Worm (Caenorhabditis elegans): Measurements from ENCODE around the gene srab-4.

Gene srab-4

ce11 chrV:7007307-7007706 is 3.4 kb downstream of the srab-4 start, which contains the start of gene drd-10:
Gene drd-10, plus strand, starts transcription at chrV:7007607.
- TF ChIP-seq unc-62 (GFP tag; optimal IDR thresholded peaks at IDR 0.05) = no peak

DNA sequence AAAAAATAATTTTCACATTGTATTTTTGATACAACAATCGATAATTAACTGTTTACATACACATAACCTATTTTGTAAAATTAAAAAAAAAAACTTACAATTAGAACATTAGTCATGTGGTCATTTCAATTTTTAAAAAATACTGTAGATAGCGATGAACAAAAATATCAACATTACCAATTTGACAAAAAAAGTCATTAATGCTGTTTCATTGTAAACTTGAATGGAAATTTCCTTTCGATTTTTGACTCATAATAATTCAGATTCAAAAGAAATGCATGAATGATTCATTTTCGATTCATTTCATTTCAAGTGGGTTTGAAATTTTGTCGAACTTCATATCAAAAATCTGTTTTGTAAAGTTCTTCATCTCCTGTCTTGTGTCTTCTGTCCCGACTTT is 5.5 kb downstream of the srab-4 start, which contains the start of gene C33G8.2:
Gene C33G8.2 (plus strand): TSS at position 301 of the 400 bp plus-strand sequence.
- no peak for TF ChIP-seq unc-62 (GFP tag; optimal IDR thresholded peaks at IDR 0.05)

DNA sequence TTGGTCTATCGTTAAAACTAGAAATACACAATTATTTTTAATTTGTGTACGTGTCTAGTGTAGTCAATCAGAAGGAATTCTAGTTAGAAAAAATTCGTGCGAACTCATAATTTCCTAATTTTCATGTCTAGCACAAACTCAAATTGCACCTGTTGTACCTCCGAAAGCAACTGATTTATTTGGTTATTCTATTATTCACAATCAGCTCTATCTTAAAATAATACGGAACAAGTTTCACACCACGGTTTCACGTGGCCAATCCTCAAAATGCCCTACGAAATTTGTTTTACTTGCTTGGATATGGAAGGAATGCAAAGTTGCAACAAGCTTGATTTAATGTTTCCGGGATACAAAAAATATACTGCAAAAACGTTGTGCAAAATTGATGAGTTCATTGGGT is 8.7 kb downstream of the srab-4 start, which contains the start of gene srw-127:
Gene srw-127 (plus strand): TSS at position 301 of the 400 bp plus-strand sequence.
- no peak for TF ChIP-seq unc-62 (GFP tag; optimal IDR thresholded peaks at IDR 0.05)

DNA sequence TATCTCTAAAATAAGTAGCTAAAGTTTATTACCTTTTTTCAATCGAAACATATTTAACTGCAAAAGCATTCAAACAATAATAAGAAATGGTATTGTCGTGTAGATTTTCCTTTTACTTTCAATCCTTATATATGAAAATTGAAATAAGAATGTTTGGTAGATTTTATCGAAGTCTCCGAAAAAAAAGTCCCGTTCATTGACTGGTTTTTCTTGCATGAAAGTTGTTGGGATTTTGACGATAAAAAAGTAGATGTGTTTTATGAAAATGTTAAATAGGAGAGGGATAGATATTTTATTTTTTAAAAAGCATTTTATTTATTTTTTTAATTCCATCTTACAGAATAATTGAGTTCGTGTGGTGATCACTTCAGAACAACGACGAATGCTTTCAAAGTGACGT is 11.9 kb downstream of the srab-4 start, which contains the start of gene C33G8.13:
Gene C33G8.13 (minus strand): TSS at position 101 of the 400 bp plus-strand sequence.
- no peak for TF ChIP-seq unc-62 (GFP tag; optimal IDR thresholded peaks at IDR 0.05)

- no peak for TF ChIP-seq unc-62 (GFP tag; optimal IDR thresholded peaks at IDR 0.05)
Measured at ce11 chrV:7017059-7017458, 13.1 kb downstream of the srab-4 start, which contains the start of gene srsx-32. Gene srsx-32, plus strand, starts transcription at chrV:7017359.

DNA sequence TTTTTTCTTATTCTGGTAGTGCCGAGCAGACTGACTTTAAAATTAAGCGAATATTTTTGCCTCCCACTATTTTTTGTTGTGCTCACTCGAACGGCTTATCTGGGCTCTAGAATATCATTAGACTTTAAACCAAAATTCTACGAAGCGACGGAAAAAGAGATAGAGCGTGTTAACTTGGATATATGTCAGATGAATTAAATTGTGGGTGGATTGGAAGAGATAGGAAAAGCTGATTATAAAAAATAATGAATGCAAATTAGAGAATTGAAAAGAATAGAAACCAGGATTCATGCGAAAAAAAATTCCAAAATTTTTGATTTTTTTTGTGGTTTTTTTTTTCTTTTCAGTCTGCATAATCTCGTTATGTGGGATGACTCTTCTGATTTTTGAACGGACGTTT is 17.8 kb downstream of the srab-4 start, which contains the start of gene F20A1.4:
Gene F20A1.4 (minus strand): TSS at position 101 of the 400 bp plus-strand sequence.
- TF ChIP-seq unc-62 (GFP tag; optimal IDR thresholded peaks at IDR 0.05) = no peak

- TF ChIP-seq unc-62 (GFP tag; optimal IDR thresholded peaks at IDR 0.05) = no peak
Measured at ce11 chrV:7022981-7023380, 19.0 kb downstream of the srab-4 start.

DNA sequence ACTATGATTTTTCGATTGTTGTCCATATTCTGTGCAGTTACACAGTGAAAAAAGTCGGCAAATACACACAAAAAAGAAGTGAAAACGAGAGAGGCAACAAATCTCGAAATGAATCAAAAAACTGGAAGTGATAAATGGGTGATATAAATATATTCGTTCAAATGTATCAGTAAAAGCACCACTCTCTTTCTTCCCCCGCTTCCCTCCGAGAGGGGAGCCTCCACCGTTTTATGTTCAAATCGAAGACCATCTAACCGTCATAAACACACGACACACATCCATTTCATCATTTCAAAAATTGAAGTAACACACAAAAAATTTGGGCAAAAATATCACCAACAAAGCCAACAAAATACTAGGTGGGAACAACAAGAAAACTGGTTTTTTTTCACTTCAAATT is 23.1 kb downstream of the srab-4 start, which contains the start of gene F20A1.6:
Gene F20A1.6 (minus strand): TSS at position 101 of the 400 bp plus-strand sequence.
- no peak for TF ChIP-seq unc-62 (GFP tag; optimal IDR thresholded peaks at IDR 0.05)

- no peak for TF ChIP-seq unc-62 (GFP tag; optimal IDR thresholded peaks at IDR 0.05)
Measured at ce11 chrV:7036475-7036874, 32.5 kb downstream of the srab-4 start, which contains the start of gene twk-11. Gene twk-11, minus strand, starts transcription at chrV:7036575.

DNA sequence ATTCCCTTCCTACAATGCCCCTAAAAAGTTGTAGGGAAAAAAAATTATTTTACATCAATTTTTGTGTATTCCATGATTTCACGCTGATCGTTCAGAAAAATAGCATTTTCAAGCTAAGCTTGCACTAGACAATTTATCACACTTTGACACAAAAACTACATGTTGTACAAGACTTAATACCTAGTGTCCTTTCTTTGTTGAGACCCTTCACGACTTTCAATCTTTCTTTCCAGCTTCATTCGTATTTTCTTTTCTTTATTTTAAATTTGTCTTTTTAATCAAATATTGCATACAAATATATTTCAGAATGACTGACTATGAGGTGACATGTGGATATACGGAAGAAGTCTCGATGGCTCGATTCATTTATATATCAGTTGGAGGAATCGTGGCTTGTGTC is 42.1 kb downstream of the srab-4 start, which contains the start of gene F20A1.2:
Gene F20A1.2 (plus strand): TSS at position 301 of the 400 bp plus-strand sequence.
- no peak for TF ChIP-seq unc-62 (GFP tag; optimal IDR thresholded peaks at IDR 0.05)

ce11 chrV:7047512-7047911 is 43.6 kb downstream of the srab-4 start, which contains the start of gene F20A1.8:
Gene F20A1.8, minus strand, starts transcription at chrV:7047612.
- TF ChIP-seq unc-62 (GFP tag; optimal IDR thresholded peaks at IDR 0.05) = no peak

ce11 chrV:7050153-7050552 is 46.2 kb downstream of the srab-4 start:
- TF ChIP-seq unc-62 (GFP tag; optimal IDR thresholded peaks at IDR 0.05) = no peak

- no peak for TF ChIP-seq unc-62 (GFP tag; optimal IDR thresholded peaks at IDR 0.05)
Measured at ce11 chrV:7051133-7051765, 47.3 kb downstream of the srab-4 start, which contains the start of the genes tofu-2 and spig-1. Gene tofu-2, minus strand, starts transcription at chrV:7051248. Gene spig-1, plus strand, starts transcription at chrV:7051715.

DNA sequence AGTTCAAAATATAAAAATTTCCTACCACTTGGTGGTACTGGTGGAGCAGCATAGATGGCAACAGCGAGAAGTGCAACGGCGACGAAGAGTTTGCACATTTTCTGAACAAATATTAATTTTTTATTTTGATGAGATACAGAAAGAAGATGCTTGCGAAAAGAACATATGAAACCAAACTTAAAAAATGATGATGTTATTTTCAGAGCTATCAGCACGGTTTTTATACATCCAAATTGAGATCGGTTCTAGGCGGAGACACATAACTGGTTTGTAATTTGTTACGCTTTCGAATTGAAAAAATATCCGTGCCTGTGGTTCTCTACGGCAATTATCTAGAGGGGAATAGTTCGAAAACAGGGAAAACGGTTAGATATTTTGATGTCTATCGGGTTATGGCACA is 49.1 kb downstream of the srab-4 start, which contains the start of gene txt-17:
Gene txt-17 (minus strand): TSS at position 101 of the 400 bp plus-strand sequence.
- no peak for TF ChIP-seq unc-62 (GFP tag; optimal IDR thresholded peaks at IDR 0.05)

DNA sequence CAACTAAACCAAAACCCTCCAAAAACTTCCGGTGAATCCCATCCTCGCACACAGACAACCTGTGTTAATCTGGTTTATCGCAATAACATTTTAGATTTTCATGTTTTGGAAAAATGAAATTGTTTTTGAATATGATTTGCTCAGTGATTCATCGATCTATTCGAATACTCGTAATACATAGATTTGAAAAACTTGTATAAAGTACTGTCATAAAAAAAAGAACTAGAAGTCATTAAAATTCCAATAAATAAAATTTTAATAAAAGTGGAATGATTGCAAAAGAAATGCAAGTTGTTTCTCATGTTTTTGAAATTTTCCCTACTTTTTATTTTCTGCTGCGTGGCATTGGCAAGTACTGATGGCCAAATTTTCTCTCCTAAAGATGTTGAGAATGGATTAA is 50.6 kb downstream of the srab-4 start, which contains the start of gene spig-8:
Gene spig-8 (plus strand): TSS at position 301 of the 400 bp plus-strand sequence.
- TF ChIP-seq unc-62 (GFP tag; optimal IDR thresholded peaks at IDR 0.05) = no peak

Measured in whole organism, dauer.